Worm (Caenorhabditis elegans) whole organism, dauer: ENCODE results near the gene pad-2.
"Not testable (repeated sequence)": the region's sequence is repeated elsewhere in the genome, so short reads cannot be mapped to it uniquely, and the experiment has no call there.

ENCODE experiments used
- unc-62 ChIP-seq: sonication (generic microtip); optimal IDR thresholded peaks from 2 replicates; lab custom pipeline; 2017; ENCODE audit warnings: missing biosample characterization, missing genetic modification reagents, missing genetic modification characterization

pad-2 gene

ce11 chrIII:10278826-10279225 lies at the start of gene pad-2:
TSS of gene pad-2 (plus strand) at chrIII:10279126.
- no peak for TF ChIP-seq unc-62 (GFP tag; lab: Kevin White, UChicago)

DNA sequence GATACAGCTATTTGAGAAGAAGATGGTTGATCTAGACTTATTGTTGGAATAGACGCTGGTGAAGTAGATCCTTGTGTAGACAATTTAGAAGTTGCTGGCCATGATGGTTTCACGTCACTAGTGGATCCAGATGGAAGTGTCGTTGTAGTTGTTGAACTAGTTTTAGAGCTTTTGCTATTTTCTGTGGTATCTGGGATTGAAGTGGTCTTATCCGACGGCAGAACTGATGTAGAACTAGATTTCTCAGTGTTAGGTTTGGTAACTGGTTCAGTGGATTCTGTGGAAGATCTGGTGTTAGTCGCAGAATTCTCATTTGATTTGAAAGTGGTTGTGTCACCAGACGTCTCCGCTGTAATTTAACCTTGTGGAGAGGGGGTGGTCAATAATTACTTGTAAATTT lies 47.3 kb upstream of the pad-2 start:
- TF ChIP-seq unc-62 (GFP tag; lab: Kevin White, UChicago): no peak

- TF ChIP-seq unc-62 (GFP tag; lab: Kevin White, UChicago): no peak
Measured at ce11 chrIII:10233979-10234378, 44.9 kb upstream of the pad-2 start, which contains the start of gene paml-1. TSS of gene paml-1 (minus strand) at chrIII:10234079.

DNA sequence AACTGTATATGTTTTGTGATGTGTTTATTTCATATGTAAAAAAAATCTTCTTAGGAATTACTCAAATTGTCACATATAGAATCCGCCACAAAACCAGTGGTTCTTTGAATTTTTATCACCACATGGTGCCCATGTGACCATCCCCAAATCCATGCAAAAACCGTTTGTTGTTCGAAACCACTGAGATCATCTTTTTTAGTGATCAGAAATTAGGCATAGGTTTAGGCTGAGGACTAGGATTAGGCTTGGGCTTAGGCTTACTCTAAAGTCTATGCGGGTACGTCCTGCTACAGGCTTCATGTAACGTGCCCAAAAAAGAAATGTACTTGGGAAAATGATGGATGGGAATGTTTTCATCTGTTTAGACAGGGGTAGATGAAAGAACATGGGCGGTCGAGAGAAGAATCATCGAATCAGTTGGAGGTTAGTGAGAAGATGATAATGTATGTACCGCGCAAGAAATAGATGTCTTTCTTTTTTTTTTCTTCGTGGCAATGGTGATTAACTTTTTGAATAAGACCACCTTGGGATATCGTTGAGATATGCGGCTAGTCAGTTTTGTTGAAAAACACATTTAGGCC lies 42.5 kb upstream of the pad-2 start:
- TF ChIP-seq unc-62 (GFP tag; lab: Kevin White, UChicago): no peak

DNA sequence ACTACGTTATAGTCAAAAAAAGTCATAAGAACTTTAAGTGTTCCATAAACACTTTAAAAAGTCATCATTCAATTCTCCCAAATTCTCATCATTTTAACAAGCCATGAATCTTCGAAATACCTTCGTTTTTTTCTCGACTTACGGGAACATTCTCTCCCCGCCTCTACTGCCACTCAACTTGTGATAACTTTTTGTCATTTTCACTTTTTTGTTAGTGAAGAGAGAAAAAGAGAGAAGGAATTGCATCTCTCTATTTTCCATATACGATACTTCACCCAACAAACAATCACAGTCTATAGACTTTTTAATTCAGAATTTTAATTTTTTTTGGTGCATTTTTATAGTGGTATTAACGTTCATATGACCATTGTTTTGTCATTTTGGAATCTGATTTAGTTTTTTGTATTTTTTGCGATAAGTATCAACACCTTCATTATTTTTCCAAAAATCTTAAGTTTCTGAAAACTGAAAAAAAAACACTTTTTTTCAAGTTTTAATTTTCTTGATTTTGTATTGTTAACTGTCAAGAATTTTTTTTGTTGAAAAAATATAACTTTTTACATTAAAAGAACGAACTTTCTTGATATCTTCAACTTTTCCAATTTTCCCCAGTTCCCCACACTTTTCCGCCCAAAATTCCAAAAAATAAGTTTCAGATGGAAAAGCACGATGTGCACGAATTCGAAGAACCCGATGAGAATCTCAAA lies 40.3 kb upstream of the pad-2 start, which contains the start of gene Y70G10A.3:
TSS of gene Y70G10A.3 (plus strand) at position 657 of the 707 bp plus-strand sequence.
- TF ChIP-seq unc-62 (GFP tag; lab: Kevin White, UChicago): no peak

ce11 chrIII:10240073-10240472 lies 38.9 kb upstream of the pad-2 start:
- no peak for TF ChIP-seq unc-62 (GFP tag; lab: Kevin White, UChicago)

DNA sequence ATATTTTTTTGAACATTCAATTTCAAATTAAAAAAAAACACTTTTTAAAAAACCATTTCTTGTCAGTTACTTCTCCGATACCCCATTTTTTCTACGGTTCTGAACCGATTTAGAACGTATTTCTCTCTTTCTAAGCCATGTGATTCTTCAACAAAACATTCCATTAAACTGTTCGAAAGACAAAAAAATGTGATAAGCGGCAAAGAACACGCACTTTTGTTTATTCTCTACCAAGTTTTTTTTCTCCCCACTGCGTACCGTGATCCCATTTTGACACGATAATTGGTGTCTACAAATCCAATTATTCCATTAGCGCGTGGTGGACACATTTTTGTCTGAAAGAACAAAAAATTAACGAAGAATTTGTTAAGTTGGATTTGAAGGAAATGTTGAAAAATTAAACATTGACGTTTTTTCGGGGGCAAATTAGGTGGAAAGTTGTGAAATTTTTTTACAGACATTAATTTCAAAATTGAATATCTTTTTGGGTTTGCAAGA lies 37.5 kb upstream of the pad-2 start:
- no peak for TF ChIP-seq unc-62 (GFP tag; lab: Kevin White, UChicago)

DNA sequence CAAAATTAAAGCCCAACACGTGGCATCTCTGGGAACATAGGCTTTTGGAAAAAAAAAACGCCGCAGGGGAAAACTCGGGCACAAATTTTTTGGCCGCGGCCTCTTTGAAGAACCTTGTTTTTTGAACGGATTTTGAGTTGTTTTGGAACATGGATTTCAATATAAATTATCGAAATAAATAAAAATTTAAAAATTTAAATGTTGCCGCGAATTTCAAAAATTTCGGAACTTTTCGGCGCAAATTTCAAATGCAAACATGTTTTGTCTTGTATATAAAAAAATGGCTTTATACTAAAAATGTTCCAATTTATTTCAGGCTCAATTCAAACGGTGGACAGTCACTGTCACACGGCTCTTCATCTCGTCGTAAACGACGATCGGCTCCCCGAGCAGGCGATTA lies 34.9 kb upstream of the pad-2 start:
- TF ChIP-seq unc-62 (GFP tag; lab: Kevin White, UChicago): no peak

ce11 chrIII:10248441-10249137 lies 30.3 kb upstream of the pad-2 start, which contains the start of the genes div-1 and cor-1:
TSS of gene div-1 (minus strand) at chrIII:10248559.
TSS of gene cor-1 (plus strand) at chrIII:10249111.
- no peak for TF ChIP-seq unc-62 (GFP tag; lab: Kevin White, UChicago)

ce11 chrIII:10251114-10251513 lies 27.8 kb upstream of the pad-2 start:
- no peak for TF ChIP-seq unc-62 (GFP tag; lab: Kevin White, UChicago)

DNA sequence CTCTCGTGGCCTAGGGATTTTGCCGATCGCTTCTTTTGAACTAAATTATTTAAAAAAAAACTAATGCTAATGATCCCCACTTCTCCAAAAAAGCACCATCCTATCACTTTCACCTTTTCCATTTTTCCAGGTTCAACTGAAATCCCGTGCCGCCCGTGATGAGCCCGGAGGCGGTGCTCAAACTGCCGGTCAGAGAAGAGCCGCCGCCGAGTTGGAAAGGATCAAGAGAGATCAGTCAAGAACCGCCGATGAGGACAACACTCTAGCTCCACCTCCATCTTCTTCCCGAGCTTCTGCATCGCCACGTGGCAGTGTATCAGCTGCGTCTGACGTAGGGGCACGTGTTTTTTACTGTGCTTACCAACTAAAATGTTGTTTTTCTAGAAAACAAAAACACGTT lies 25.6 kb upstream of the pad-2 start:
- TF ChIP-seq unc-62 (GFP tag; lab: Kevin White, UChicago): no peak

DNA sequence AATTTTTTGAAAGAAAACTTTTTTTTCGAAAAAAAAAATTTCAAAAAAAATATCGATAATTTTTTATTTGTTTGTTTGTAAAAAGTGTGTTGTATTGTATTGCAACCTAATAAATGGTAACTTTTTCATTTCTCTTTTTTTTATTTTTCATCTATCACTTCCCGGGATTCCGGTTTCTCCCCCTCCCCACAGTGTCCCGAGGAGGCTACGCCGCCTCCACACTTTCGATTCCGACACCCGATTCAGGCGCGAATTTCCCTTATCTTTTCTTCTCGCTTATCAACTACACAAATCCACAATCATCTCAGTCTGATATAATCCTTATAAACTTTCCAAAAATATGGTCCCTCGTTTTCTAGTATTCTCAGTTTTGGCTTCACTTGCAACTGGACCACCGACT lies 24.3 kb upstream of the pad-2 start, which contains the start of gene R01H10.4:
TSS of gene R01H10.4 (plus strand) at position 236 of the 400 bp plus-strand sequence.
- no peak for TF ChIP-seq unc-62 (GFP tag; lab: Kevin White, UChicago)

- TF ChIP-seq unc-62 (GFP tag; lab: Kevin White, UChicago): no peak
Measured at ce11 chrIII:10258641-10259040, 20.3 kb upstream of the pad-2 start, which contains the start of gene rip-1. TSS of gene rip-1 (minus strand) at chrIII:10258741.

DNA sequence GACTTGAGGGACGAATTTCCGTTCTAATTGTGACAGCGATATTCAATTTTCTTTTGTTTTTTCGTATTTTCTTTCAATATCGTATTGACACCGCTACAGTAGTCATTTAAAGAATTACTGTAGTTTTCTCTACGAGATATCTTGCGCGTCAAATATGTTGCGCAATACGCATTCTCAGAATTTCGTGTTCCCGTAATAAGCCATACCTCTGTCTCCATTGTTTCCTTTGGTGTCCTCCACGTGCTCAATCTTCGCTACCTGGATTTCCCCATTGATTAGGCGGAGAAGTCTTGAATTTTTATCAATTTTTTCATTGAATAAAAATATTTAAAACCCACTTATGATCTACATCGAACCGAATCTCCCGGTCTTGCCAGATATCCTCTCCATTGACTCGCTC lies 17.7 kb upstream of the pad-2 start:
- no peak for TF ChIP-seq unc-62 (GFP tag; lab: Kevin White, UChicago)

- no peak for TF ChIP-seq unc-62 (GFP tag; lab: Kevin White, UChicago)
Measured at ce11 chrIII:10261682-10262081, 17.2 kb upstream of the pad-2 start, which contains the start of gene bbs-5. TSS of gene bbs-5 (minus strand) at chrIII:10261782.

DNA sequence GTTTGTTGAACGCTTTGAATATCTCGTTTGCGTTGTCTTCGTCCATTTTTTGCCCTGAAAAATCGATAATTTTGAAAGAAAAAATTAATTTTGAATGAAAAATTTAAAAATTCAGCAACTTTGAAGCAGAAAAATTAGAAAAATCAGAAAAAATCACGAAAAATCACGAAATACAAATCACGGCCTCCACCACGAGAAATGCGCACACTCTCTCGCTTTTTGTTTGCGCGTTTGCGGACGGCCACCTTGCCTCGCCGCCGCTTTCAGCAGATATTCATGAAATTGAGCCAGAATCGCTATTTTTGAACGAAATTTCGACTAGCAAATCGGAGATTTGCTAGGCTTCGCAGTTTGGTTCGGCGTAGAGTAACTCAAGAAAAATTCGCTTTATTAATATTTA lies 12.1 kb upstream of the pad-2 start, which contains the start of gene inpp-4B:
TSS of gene inpp-4B (minus strand) at position 54 of the 400 bp plus-strand sequence.
- TF ChIP-seq unc-62 (GFP tag; lab: Kevin White, UChicago): not testable (repeated sequence)
